Fruit fly (Drosophila melanogaster) whole organism, adult: ENCODE results near the gene CG9922.

Experiments used
- CG11617 ChIP-seq: fragments of 200-800 bp; sonication (Bioruptor generic); optimal IDR thresholded peaks from 2 replicates; lab custom pipeline; 2017; ENCODE audit warnings: mild to moderate bottlenecking, missing biosample characterization, missing genetic modification reagents, missing genetic modification characterization
- CG12768 ChIP-seq: fragments of 200-800 bp; sonication (Bioruptor generic); optimal IDR thresholded peaks from 2 replicates; lab custom pipeline; 2017; ENCODE audit warnings: missing biosample characterization, missing genetic modification characterization, mild to moderate bottlenecking, moderate library complexity, missing genetic modification reagents
- CG14711 ChIP-seq: fragments of 200-800 bp; sonication (Bioruptor generic); optimal IDR thresholded peaks from 2 replicates; lab custom pipeline; 2018; ENCODE audit warnings: missing biosample characterization, mild to moderate bottlenecking, missing genetic modification characterization, moderate library complexity
- CG1620 ChIP-seq: fragments of 200-800 bp; sonication (Bioruptor generic); optimal IDR thresholded peaks from 2 replicates; lab custom pipeline; 2016; ENCODE audit warnings: missing biosample characterization, missing genetic modification characterization
- CG33017 ChIP-seq: fragments of 200-800 bp; sonication (Bioruptor generic); optimal IDR thresholded peaks from 2 replicates; lab custom pipeline; 2018; ENCODE audit warnings: missing biosample characterization, mild to moderate bottlenecking, missing genetic modification characterization, moderate library complexity
- CG5204 ChIP-seq: fragments of 200-800 bp; sonication (Bioruptor generic); optimal IDR thresholded peaks from 2 replicates; lab custom pipeline; 2016; ENCODE audit warnings: missing biosample characterization, missing genetic modification characterization
- CG7045 ChIP-seq: fragments of 200-800 bp; sonication (Bioruptor generic); optimal IDR thresholded peaks from 2 replicates; lab custom pipeline; 2017; ENCODE audit warnings: missing biosample characterization, mild to moderate bottlenecking, missing genetic modification characterization
- CG7101 ChIP-seq: fragments of 200-800 bp; sonication (Bioruptor generic); optimal IDR thresholded peaks from 2 replicates; lab custom pipeline; 2018; ENCODE audit warnings: missing biosample characterization, mild to moderate bottlenecking, missing genetic modification characterization, moderate library complexity
- Clk ChIP-seq: fragments of 200-800 bp; sonication (Bioruptor generic); optimal IDR thresholded peaks from 2 replicates; lab custom pipeline; 2017; ENCODE audit warnings: missing biosample characterization, missing genetic modification characterization
- Crg-1 ChIP-seq: fragments of 200-800 bp; sonication (Bioruptor generic); optimal IDR thresholded peaks from 2 replicates; lab custom pipeline; 2016; ENCODE audit warnings: missing biosample characterization, missing genetic modification characterization
- Hr96 ChIP-seq: fragments of 200-800 bp; sonication (Bioruptor generic); optimal IDR thresholded peaks from 2 replicates; lab custom pipeline; 2016; ENCODE audit warnings: missing biosample characterization, missing genetic modification characterization
- Mnt ChIP-seq: fragments of 200-800 bp; sonication (Bioruptor generic); optimal IDR thresholded peaks from 2 replicates; lab custom pipeline; 2016; ENCODE audit warnings: missing biosample characterization, mild to moderate bottlenecking, missing genetic modification characterization
- bab1 ChIP-seq: fragments of 200-800 bp; sonication (Bioruptor generic); optimal IDR thresholded peaks from 3 replicates; lab custom pipeline; 2019; ENCODE audit warnings: missing biosample characterization, mild to moderate bottlenecking, missing genetic modification characterization, moderate library complexity
- cic ChIP-seq: fragments of 200-800 bp; sonication (Bioruptor generic); optimal IDR thresholded peaks from 2 replicates; lab custom pipeline; 2017; ENCODE audit warnings: missing biosample characterization, mild to moderate bottlenecking, missing genetic modification characterization, moderate library complexity
- cnc ChIP-seq, 2 experiments: fragments of >200 bp; optimal IDR thresholded peaks; 2 replicates each; lab custom pipeline; 2017
- kay ChIP-seq: fragments of 200-800 bp; sonication (Bioruptor generic); peaks from one replicate; lab custom pipeline; 2016; ENCODE audit warnings: missing biosample characterization, missing genetic modification characterization, borderline replicate concordance
- ovo ChIP-seq: fragments of 200-800 bp; sonication (Bioruptor generic); optimal IDR thresholded peaks from 2 replicates; lab custom pipeline; 2016; ENCODE audit warnings: missing biosample characterization, missing genetic modification characterization
- pad ChIP-seq: fragments of 200-800 bp; sonication (Bioruptor generic); optimal IDR thresholded peaks from 3 replicates; lab custom pipeline; 2017; ENCODE audit warnings: missing biosample characterization, missing genetic modification characterization, mild to moderate bottlenecking, moderate library complexity, missing genetic modification reagents
- tj ChIP-seq: fragments of 200-800 bp; sonication (Bioruptor generic); optimal IDR thresholded peaks from 3 replicates; lab custom pipeline; 2017; ENCODE audit warnings: missing biosample characterization, mild to moderate bottlenecking, missing genetic modification characterization, moderate library complexity
- toe ChIP-seq: fragments of 200-800 bp; sonication (Bioruptor generic); optimal IDR thresholded peaks from 2 replicates; lab custom pipeline; 2016; ENCODE audit warnings: missing biosample characterization, missing genetic modification characterization

The CG9922 gene

dm6 chr3R:13999531-13999930 is 36.7 kb downstream of the CG9922 start:
- TF ChIP-seq ovo (GFP tag; lab: Kevin White, UChicago): no peak
- no peak for TF ChIP-seq Mnt (GFP tag; lab: Kevin White, UChicago)
- no peak for TF ChIP-seq CG14711 (tag; lab: Kevin White, UChicago)
- TF ChIP-seq pad (GFP tag; lab: Kevin White, UChicago): no peak
- no peak for TF ChIP-seq CG7101 (tag; lab: Kevin White, UChicago)
- TF ChIP-seq CG7045: no peak
- TF ChIP-seq cnc (optimal IDR thresholded peaks at IDR 0.05; lab: Kevin White, UChicago): no peak
- TF ChIP-seq Hr96: no peak
- no peak for TF ChIP-seq CG5204 (GFP tag; lab: Kevin White, UChicago)
- no peak for TF ChIP-seq cic (GFP tag; lab: Kevin White, UChicago)
- no peak for TF ChIP-seq CG12768 (GFP tag; lab: Kevin White, UChicago)
- TF ChIP-seq CG1620 (GFP tag; lab: Kevin White, UChicago): no peak
- no peak for TF ChIP-seq Clk
- TF ChIP-seq kay (GFP tag; lab: Kevin White, UChicago): no peak
- TF ChIP-seq CG33017 (tag; lab: Kevin White, UChicago): no peak
- no peak for TF ChIP-seq CG11617 (GFP tag; lab: Kevin White, UChicago)
- no peak for TF ChIP-seq Crg-1
- no peak for TF ChIP-seq bab1

- TF ChIP-seq Crg-1 (no peak), CG33017 (tag; lab: Kevin White, UChicago) (no peak), cic (GFP tag; lab: Kevin White, UChicago) (no peak), kay (GFP tag; lab: Kevin White, UChicago) (no peak), CG12768 (GFP tag; lab: Kevin White, UChicago) (no peak), tj (no peak), CG7101 (tag; lab: Kevin White, UChicago) (no peak), CG7045 (no peak), ovo (GFP tag; lab: Kevin White, UChicago) (no peak), bab1 (no peak), CG1620 (GFP tag; lab: Kevin White, UChicago) (no peak), CG14711 (tag; lab: Kevin White, UChicago) (no peak), Hr96 (no peak), toe (no peak), cnc (optimal IDR thresholded peaks at IDR 0.05; lab: Kevin White, UChicago) (no peak), Clk (no peak), CG5204 (GFP tag; lab: Kevin White, UChicago) (no peak)
Observed at dm6 chr3R:13998595-13998994, 37.6 kb downstream of the CG9922 start.

- no peak for TF ChIP-seq toe
- no peak for TF ChIP-seq CG11617 (GFP tag; lab: Kevin White, UChicago)
- no peak for TF ChIP-seq pad (GFP tag; lab: Kevin White, UChicago)
- TF ChIP-seq CG7101 (tag; lab: Kevin White, UChicago): no peak
Observed at dm6 chr3R:13998162-13998561, 38.0 kb downstream of the CG9922 start.

dm6 chr3R:13997762-13998161 is 38.4 kb downstream of the CG9922 start:
- no peak for TF ChIP-seq tj
- no peak for TF ChIP-seq CG14711 (tag; lab: Kevin White, UChicago)
- TF ChIP-seq cic (GFP tag; lab: Kevin White, UChicago): no peak
- no peak for TF ChIP-seq CG5204 (GFP tag; lab: Kevin White, UChicago)
- TF ChIP-seq Hr96: no peak
- TF ChIP-seq CG11617 (GFP tag; lab: Kevin White, UChicago): no peak

- TF ChIP-seq cnc (optimal IDR thresholded peaks at IDR 0.05; lab: Kevin White, UChicago): no peak
- TF ChIP-seq CG7045: no peak
- TF ChIP-seq Hr96: no peak
- no peak for TF ChIP-seq Mnt (GFP tag; lab: Kevin White, UChicago)
- no peak for TF ChIP-seq CG14711 (tag; lab: Kevin White, UChicago)
- no peak for TF ChIP-seq cic (GFP tag; lab: Kevin White, UChicago)
- TF ChIP-seq CG11617 (GFP tag; lab: Kevin White, UChicago): no peak
- no peak for TF ChIP-seq Crg-1
- TF ChIP-seq Clk: no peak
- TF ChIP-seq CG1620 (GFP tag; lab: Kevin White, UChicago): no peak
- no peak for TF ChIP-seq kay (GFP tag; lab: Kevin White, UChicago)
- no peak for TF ChIP-seq CG33017 (tag; lab: Kevin White, UChicago)
- TF ChIP-seq bab1: no peak
- no peak for TF ChIP-seq toe
- no peak for TF ChIP-seq tj
- TF ChIP-seq ovo (GFP tag; lab: Kevin White, UChicago): no peak
- TF ChIP-seq CG5204 (GFP tag; lab: Kevin White, UChicago): no peak
Observed at dm6 chr3R:13995933-13996332, 40.3 kb downstream of the CG9922 start.

- TF ChIP-seq CG33017 (tag; lab: Kevin White, UChicago) (no peak), ovo (GFP tag; lab: Kevin White, UChicago) (no peak), CG7045 (no peak), CG5204 (GFP tag; lab: Kevin White, UChicago) (no peak), CG1620 (GFP tag; lab: Kevin White, UChicago) (no peak), cnc (optimal IDR thresholded peaks at IDR 0.05; lab: Kevin White, UChicago) (no peak), toe (no peak), bab1 (no peak), Crg-1 (no peak)
Observed at dm6 chr3R:13995426-13995825, 40.8 kb downstream of the CG9922 start.

dm6 chr3R:13992126-13992535 is 44.1 kb downstream of the CG9922 start:
- TF ChIP-seq cnc (optimal IDR thresholded peaks at IDR 0.05; lab: Kevin White, UChicago) (no peak), Clk (no peak), kay (GFP tag; lab: Kevin White, UChicago) (no peak), bab1 (no peak), Crg-1 (no peak), CG14711 (tag; lab: Kevin White, UChicago) (no peak), Hr96 (no peak), CG1620 (GFP tag; lab: Kevin White, UChicago) (no peak), ovo (GFP tag; lab: Kevin White, UChicago) (no peak), CG33017 (tag; lab: Kevin White, UChicago) (no peak), tj (no peak), CG7101 (tag; lab: Kevin White, UChicago) (no peak), CG11617 (GFP tag; lab: Kevin White, UChicago) (no peak), CG7045 (no peak), cic (GFP tag; lab: Kevin White, UChicago) (no peak), CG12768 (GFP tag; lab: Kevin White, UChicago) (no peak)
